Worm (Caenorhabditis elegans): ENCODE measurements around the gene C15H11.13.
A peak's percentile ranks its signal among the peaks of the same experiment; 100 is the strongest.

The C15H11.13 gene

ce11 chrV:14369412-14369811, 25.4 kb upstream of the C15H11.13 start:
- TF ChIP-seq him-1 (tag; optimal IDR thresholded peaks at IDR 0.05) (no peak), dao-5 (tag; optimal IDR thresholded peaks at IDR 0.05) (no peak), W03F9.2 (tag; optimal IDR thresholded peaks at IDR 0.05) (no peak)

ce11 chrV:14372774-14373173, 22.1 kb upstream of the C15H11.13 start, which contains the start of gene unc-39:
unc-39 (plus strand) TSS chrV:14373074.
- TF ChIP-seq W03F9.2 (tag; optimal IDR thresholded peaks at IDR 0.05) (no peak), him-1 (tag; optimal IDR thresholded peaks at IDR 0.05) (no peak), dao-5 (tag; optimal IDR thresholded peaks at IDR 0.05) (no peak)

- TF ChIP-seq dao-5 (tag; optimal IDR thresholded peaks at IDR 0.05) (no peak), him-1 (tag; optimal IDR thresholded peaks at IDR 0.05) (no peak), W03F9.2 (tag; optimal IDR thresholded peaks at IDR 0.05) (no peak)
These were observed 16.8 kb upstream of the C15H11.13 start for ce11 chrV:14378052-14378451.

- TF ChIP-seq him-1 (tag; optimal IDR thresholded peaks at IDR 0.05) = no peak
- no peak for TF ChIP-seq dao-5 (tag; optimal IDR thresholded peaks at IDR 0.05)
- no peak for TF ChIP-seq W03F9.2 (tag; optimal IDR thresholded peaks at IDR 0.05)
These were observed 15.9 kb upstream of the C15H11.13 start, which contains the start of gene npr-43 for ce11 chrV:14378986-14379385. npr-43 (minus strand) TSS chrV:14379086.

- TF ChIP-seq dao-5 (tag; optimal IDR thresholded peaks at IDR 0.05) = no peak
- TF ChIP-seq him-1 (tag; optimal IDR thresholded peaks at IDR 0.05) = no peak
These were observed 14.6 kb upstream of the C15H11.13 start for ce11 chrV:14380242-14380641.

- TF ChIP-seq dao-5 (tag; optimal IDR thresholded peaks at IDR 0.05) (no peak), W03F9.2 (tag; optimal IDR thresholded peaks at IDR 0.05) (no peak), him-1 (tag; optimal IDR thresholded peaks at IDR 0.05) (no peak)
These were observed 3.0 kb upstream of the C15H11.13 start, which contains the start of gene C15H11.10 for ce11 chrV:14391830-14392229. C15H11.10 (plus strand) TSS chrV:14392130.

- TF ChIP-seq dao-5 (tag; optimal IDR thresholded peaks at IDR 0.05) (no peak), him-1 (tag; optimal IDR thresholded peaks at IDR 0.05) (no peak), W03F9.2 (tag; optimal IDR thresholded peaks at IDR 0.05) (no peak)
These were observed 1.3 kb upstream of the C15H11.13 start, which contains the start of gene C15H11.1 for ce11 chrV:14393504-14393903. C15H11.1 (plus strand) TSS chrV:14393804.

- TF ChIP-seq W03F9.2 (tag; optimal IDR thresholded peaks at IDR 0.05) (no peak), him-1 (tag; optimal IDR thresholded peaks at IDR 0.05) (no peak), dao-5 (tag; optimal IDR thresholded peaks at IDR 0.05) (no peak)
These were observed 1.4 kb downstream of the C15H11.13 start for ce11 chrV:14396123-14396669.

ce11 chrV:14405647-14406046, 10.8 kb downstream of the C15H11.13 start:
- no peak for TF ChIP-seq dao-5 (tag; optimal IDR thresholded peaks at IDR 0.05)
- no peak for TF ChIP-seq W03F9.2 (tag; optimal IDR thresholded peaks at IDR 0.05)
- no peak for TF ChIP-seq him-1 (tag; optimal IDR thresholded peaks at IDR 0.05)

- TF ChIP-seq dao-5 (tag; optimal IDR thresholded peaks at IDR 0.05) = no peak
- TF ChIP-seq him-1 (tag; optimal IDR thresholded peaks at IDR 0.05) = no peak
- TF ChIP-seq W03F9.2 (tag; optimal IDR thresholded peaks at IDR 0.05) = no peak
These were observed 13.9 kb downstream of the C15H11.13 start, which contains the start of gene gnrr-2 for ce11 chrV:14408774-14409173. gnrr-2 (plus strand) TSS chrV:14409074.

ce11 chrV:14409905-14410304, 15.1 kb downstream of the C15H11.13 start:
- TF ChIP-seq W03F9.2 (tag; optimal IDR thresholded peaks at IDR 0.05) (no peak), dao-5 (tag; optimal IDR thresholded peaks at IDR 0.05) (no peak), him-1 (tag; optimal IDR thresholded peaks at IDR 0.05) (no peak)

ce11 chrV:14411989-14412388, 17.1 kb downstream of the C15H11.13 start:
- no peak for TF ChIP-seq dao-5 (tag; optimal IDR thresholded peaks at IDR 0.05)
- no peak for TF ChIP-seq W03F9.2 (tag; optimal IDR thresholded peaks at IDR 0.05)
- TF ChIP-seq him-1 (tag; optimal IDR thresholded peaks at IDR 0.05) = no peak

ce11 chrV:14414032-14414431, 19.2 kb downstream of the C15H11.13 start:
- TF ChIP-seq him-1 (tag; optimal IDR thresholded peaks at IDR 0.05) (no peak), W03F9.2 (tag; optimal IDR thresholded peaks at IDR 0.05) (no peak), dao-5 (tag; optimal IDR thresholded peaks at IDR 0.05) (no peak)

ce11 chrV:14414964-14415564, 20.2 kb downstream of the C15H11.13 start, which contains the start of the genes nxf-1 and C15H11.11:
nxf-1 (minus strand) TSS chrV:14415014.
C15H11.11 (plus strand) TSS chrV:14415499.
- peak; percentile 68 for TF ChIP-seq W03F9.2 (tag; optimal IDR thresholded peaks at IDR 0.05)
- TF ChIP-seq dao-5 (tag; optimal IDR thresholded peaks at IDR 0.05) = no peak

ce11 chrV:14417735-14418134, 22.9 kb downstream of the C15H11.13 start, which contains the start of the genes nxf-2 and set-31:
nxf-2 (minus strand) TSS chrV:14417835.
set-31 (plus strand) TSS chrV:14417903.
- TF ChIP-seq W03F9.2 (tag; optimal IDR thresholded peaks at IDR 0.05) (no peak), him-1 (tag; optimal IDR thresholded peaks at IDR 0.05) (no peak)
